Fruit fly (Drosophila melanogaster) whole organism, embryonic: ENCODE results near the gene Svil.

Experiments
- Ada2b ChIP-seq: fragments of 200-800 bp; sonication (Bioruptor generic); IDR thresholded peaks from 2 replicates; pipeline ENCODE4 v1.3.6; 2022; ENCODE audit warnings: missing biosample characterization, missing genetic modification characterization
- Asciz ChIP-seq: fragments of 200-800 bp; sonication (Bioruptor generic); optimal IDR thresholded peaks from 2 replicates; lab custom pipeline; 2017; ENCODE audit warnings: missing biosample characterization, mild to moderate bottlenecking, missing genetic modification characterization, missing genetic modification reagents
- B-H1 ChIP-seq: fragments of 200-800 bp; sonication (Bioruptor generic); IDR thresholded peaks from 3 replicates; pipeline ENCODE4 v1.3.6; 2022; ENCODE audit warnings: missing biosample characterization, missing genetic modification characterization
- BtbVII ChIP-seq: fragments of 200-800 bp; sonication (Bioruptor generic); optimal IDR thresholded peaks from 3 replicates; lab custom pipeline; 2017; ENCODE audit warnings: missing biosample characterization, mild to moderate bottlenecking, missing genetic modification characterization
- Bteb2 ChIP-seq: fragments of 200-800 bp; sonication (Bioruptor generic); optimal IDR thresholded peaks from 2 replicates; lab custom pipeline; 2016; ENCODE audit warnings: missing biosample characterization, missing genetic modification characterization
- CG10366 ChIP-seq: fragments of 200-800 bp; sonication (Bioruptor generic); IDR thresholded peaks from 2 replicates; pipeline ENCODE4 v1.3.6; 2022; ENCODE audit warnings: missing biosample characterization, missing genetic modification characterization
- CG10462 ChIP-seq: fragments of 200-800 bp; sonication (Bioruptor generic); optimal IDR thresholded peaks from 2 replicates; lab custom pipeline; 2016; ENCODE audit warnings: missing biosample characterization, missing genetic modification characterization
- CG11085 ChIP-seq: fragments of 200-800 bp; sonication (Bioruptor generic); IDR thresholded peaks from 2 replicates; pipeline ENCODE4 v1.3.6; 2022; ENCODE audit warnings: missing biosample characterization, missing genetic modification characterization
- CG12155 ChIP-seq: fragments of 200-800 bp; sonication (Bioruptor generic); optimal IDR thresholded peaks from 3 replicates; lab custom pipeline; 2016; ENCODE audit warnings: missing biosample characterization, missing genetic modification characterization
- CG1233 ChIP-seq: fragments of 200-800 bp; sonication (Bioruptor generic); optimal IDR thresholded peaks from 4 replicates; lab custom pipeline; 2018; ENCODE audit warnings: missing biosample characterization, mild to moderate bottlenecking, missing genetic modification characterization
- CG13123 ChIP-seq: fragments of 200-800 bp; sonication (Bioruptor generic); optimal IDR thresholded peaks from 2 replicates; lab custom pipeline; 2016; ENCODE audit warnings: missing biosample characterization, missing genetic modification characterization
- CG14441 ChIP-seq: fragments of 200-800 bp; sonication (Bioruptor generic); IDR thresholded peaks from 2 replicates; pipeline ENCODE4 v1.3.6; 2022; ENCODE audit warnings: missing biosample characterization, missing genetic modification characterization
- CG15073 ChIP-seq: fragments of 200-800 bp; sonication (Bioruptor generic); optimal IDR thresholded peaks from 2 replicates; lab custom pipeline; 2016; ENCODE audit warnings: missing biosample characterization, missing genetic modification characterization
- CG17359 ChIP-seq: fragments of 200-800 bp; sonication (Bioruptor generic); optimal IDR thresholded peaks from 3 replicates; lab custom pipeline; 2018; ENCODE audit warnings: missing biosample characterization, mild to moderate bottlenecking, missing genetic modification characterization, moderate library complexity
- CG17385 ChIP-seq: fragments of 200-800 bp; sonication (Bioruptor generic); optimal IDR thresholded peaks from 3 replicates; lab custom pipeline; 2018; ENCODE audit warnings: missing biosample characterization, mild to moderate bottlenecking, missing genetic modification characterization
- CG2116 ChIP-seq: fragments of 200-800 bp; sonication (Bioruptor generic); optimal IDR thresholded peaks from 3 replicates; lab custom pipeline; 2018; ENCODE audit warnings: missing biosample characterization, mild to moderate bottlenecking, missing genetic modification characterization
- CG2875 ChIP-seq: fragments of 200-800 bp; sonication (Bioruptor generic); optimal IDR thresholded peaks from 2 replicates; lab custom pipeline; 2017; ENCODE audit warnings: missing biosample characterization, mild to moderate bottlenecking, missing genetic modification characterization, missing genetic modification reagents
- CG3281 ChIP-seq: fragments of 200-800 bp; sonication (Bioruptor generic); optimal IDR thresholded peaks from 3 replicates; lab custom pipeline; 2017; ENCODE audit warnings: missing biosample characterization, mild to moderate bottlenecking, missing genetic modification characterization
- CG34422 ChIP-seq: fragments of 200-800 bp; sonication (Bioruptor generic); IDR thresholded peaks from 3 replicates; pipeline ENCODE4 v1.3.6; 2022; ENCODE audit warnings: missing biosample characterization, missing genetic modification characterization
- CG6689 ChIP-seq: fragments of 200-800 bp; sonication (Bioruptor generic); IDR thresholded peaks from 2 replicates; pipeline ENCODE4 v1.3.6; 2022; ENCODE audit warnings: missing biosample characterization, missing genetic modification characterization
- CG6765 ChIP-seq: fragments of 200-800 bp; sonication (Bioruptor generic); optimal IDR thresholded peaks from 3 replicates; lab custom pipeline; 2017; ENCODE audit warnings: missing biosample characterization, mild to moderate bottlenecking, missing genetic modification characterization
- CG7372 ChIP-seq: fragments of 200-800 bp; sonication (Bioruptor generic); IDR thresholded peaks from 2 replicates; pipeline ENCODE4 v1.3.6; 2022; ENCODE audit warnings: missing biosample characterization, missing genetic modification characterization
- CG7786 ChIP-seq: fragments of 200-800 bp; sonication (Bioruptor generic); optimal IDR thresholded peaks from 2 replicates; lab custom pipeline; 2016; ENCODE audit warnings: missing biosample characterization, missing genetic modification characterization
- CG9797 ChIP-seq: fragments of 200-800 bp; sonication (Bioruptor generic); optimal IDR thresholded peaks from 3 replicates; lab custom pipeline; 2018; ENCODE audit warnings: missing biosample characterization, mild to moderate bottlenecking, missing genetic modification characterization
- CHES-1-like ChIP-seq: fragments of 200-800 bp; sonication (Bioruptor generic); optimal IDR thresholded peaks from 2 replicates; lab custom pipeline; 2016; ENCODE audit warnings: missing biosample characterization, missing genetic modification characterization
- D19A ChIP-seq: fragments of 200-800 bp; optimal IDR thresholded peaks from 3 replicates; lab custom pipeline; 2019; ENCODE audit warnings: missing biosample characterization, mild to moderate bottlenecking, missing genetic modification characterization, moderate library complexity
- Doc2 ChIP-seq: fragments of 200-800 bp; sonication (Bioruptor generic); IDR thresholded peaks from 2 replicates; pipeline ENCODE4 v1.3.6; 2022; ENCODE audit warnings: missing biosample characterization, missing genetic modification characterization
- E2f2 ChIP-seq: fragments of 200-800 bp; sonication (Bioruptor generic); IDR thresholded peaks from 2 replicates; pipeline ENCODE4 v1.3.6; 2022; ENCODE audit warnings: missing biosample characterization, missing genetic modification characterization
- Gsc ChIP-seq: fragments of 200-800 bp; sonication (Bioruptor generic); IDR thresholded peaks from 2 replicates; pipeline ENCODE4 v1.3.6; 2022; ENCODE audit warnings: missing biosample characterization, missing genetic modification characterization
- Hr3 ChIP-seq: fragments of 200-800 bp; sonication (Bioruptor generic); optimal IDR thresholded peaks from 3 replicates; lab custom pipeline; 2016; ENCODE audit warnings: missing biosample characterization, missing genetic modification characterization
- Jarid2 ChIP-seq: fragments of 200-800 bp; sonication (Bioruptor generic); optimal IDR thresholded peaks from 3 replicates; lab custom pipeline; 2017; ENCODE audit warnings: mild to moderate bottlenecking, missing biosample characterization, missing genetic modification reagents, missing genetic modification characterization
- Med ChIP-seq: fragments of 200-800 bp; sonication (Bioruptor generic); peaks from one replicate; lab custom pipeline; 2016; ENCODE audit warnings: missing biosample characterization, missing genetic modification characterization, mild to moderate bottlenecking, inconsistent platforms, moderate library complexity
- Myb ChIP-seq: fragments of 200-800 bp; sonication (Bioruptor generic); optimal IDR thresholded peaks from 2 replicates; lab custom pipeline; 2016; ENCODE audit warnings: missing biosample characterization, missing genetic modification characterization
- Oli ChIP-seq: fragments of 200-800 bp; sonication (Bioruptor generic); optimal IDR thresholded peaks from 2 replicates; lab custom pipeline; 2018; ENCODE audit warnings: missing biosample characterization, mild to moderate bottlenecking, missing genetic modification characterization, moderate library complexity
- Ssrp ChIP-seq: fragments of 200-800 bp; sonication (Bioruptor generic); optimal IDR thresholded peaks from 2 replicates; lab custom pipeline; 2018; ENCODE audit warnings: missing biosample characterization, mild to moderate bottlenecking, missing genetic modification characterization, moderate library complexity
- bowl ChIP-seq: fragments of 200-800 bp; sonication (Bioruptor generic); IDR thresholded peaks from 2 replicates; pipeline ENCODE4 v1.3.6; 2022; ENCODE audit warnings: missing biosample characterization, missing genetic modification characterization
- br ChIP-seq: fragments of >200 bp; optimal IDR thresholded peaks from 2 replicates; lab custom pipeline; 2017
- cad ChIP-seq: fragments of >200 bp; optimal IDR thresholded peaks from 2 replicates; lab custom pipeline; 2017; ENCODE audit warnings: missing biosample characterization, missing genetic modification characterization
- chinmo ChIP-seq: fragments of 200-800 bp; sonication (Bioruptor generic); IDR thresholded peaks from 4 replicates; pipeline ENCODE4 v1.3.6; 2022; ENCODE audit warnings: missing biosample characterization, missing genetic modification characterization; ENCODE audit not compliant: partially characterized antibody
- corto ChIP-seq: fragments of 200-800 bp; sonication (Bioruptor generic); optimal IDR thresholded peaks from 2 replicates; lab custom pipeline; 2016; ENCODE audit warnings: missing biosample characterization, mild to moderate bottlenecking, missing genetic modification characterization, moderate library complexity
- fu2 ChIP-seq: fragments of 200-800 bp; sonication (Bioruptor generic); optimal IDR thresholded peaks from 2 replicates; lab custom pipeline; 2016; ENCODE audit warnings: missing biosample characterization, missing genetic modification characterization
- hb ChIP-seq: fragments of 200-800 bp; sonication (Bioruptor generic); IDR thresholded peaks from 3 replicates; pipeline ENCODE4 v1.3.6; 2022; ENCODE audit warnings: missing biosample characterization, missing genetic modification characterization; ENCODE audit not compliant: partially characterized antibody
- kah ChIP-seq: fragments of 200-800 bp; sonication (Bioruptor generic); optimal IDR thresholded peaks from 2 replicates; lab custom pipeline; 2018; ENCODE audit warnings: missing biosample characterization, mild to moderate bottlenecking, missing genetic modification characterization
- luna ChIP-seq: fragments of 200-800 bp; sonication (Bioruptor generic); optimal IDR thresholded peaks from 2 replicates; lab custom pipeline; 2016; ENCODE audit warnings: missing biosample characterization, missing genetic modification characterization
- nom ChIP-seq: fragments of 200-800 bp; sonication (Bioruptor generic); optimal IDR thresholded peaks from 2 replicates; lab custom pipeline; 2017; ENCODE audit warnings: missing biosample characterization, missing genetic modification characterization, mild to moderate bottlenecking, moderate library complexity, missing genetic modification reagents
- oc ChIP-seq: fragments of 200-800 bp; sonication (Bioruptor generic); optimal IDR thresholded peaks from 2 replicates; lab custom pipeline; 2018; ENCODE audit warnings: missing biosample characterization, mild to moderate bottlenecking, missing genetic modification characterization, moderate library complexity
- onecut ChIP-seq: fragments of 200-800 bp; sonication (Bioruptor generic); IDR thresholded peaks from 2 replicates; pipeline ENCODE4 v1.3.6; 2022; ENCODE audit warnings: missing biosample characterization, missing genetic modification characterization
- pnt ChIP-seq: fragments of 200-800 bp; sonication (Bioruptor generic); optimal IDR thresholded peaks from 3 replicates; lab custom pipeline; 2016; ENCODE audit warnings: missing biosample characterization, missing genetic modification characterization
- sisA ChIP-seq: fragments of 200-800 bp; sonication (Bioruptor generic); IDR thresholded peaks from 2 replicates; pipeline ENCODE4 v1.3.6; 2022; ENCODE audit warnings: missing biosample characterization, missing genetic modification characterization
- tap ChIP-seq: fragments of 200-800 bp; optimal IDR thresholded peaks from 3 replicates; lab custom pipeline; 2019; ENCODE audit warnings: missing biosample characterization, mild to moderate bottlenecking, missing genetic modification characterization, moderate library complexity
- vfl ChIP-seq: fragments of 200-800 bp; sonication (Bioruptor generic); optimal IDR thresholded peaks from 2 replicates; lab custom pipeline; 2016; ENCODE audit warnings: missing biosample characterization, missing genetic modification characterization
- zf30C ChIP-seq: fragments of 200-800 bp; sonication (Bioruptor generic); optimal IDR thresholded peaks from 3 replicates; lab custom pipeline; 2018; ENCODE audit warnings: missing biosample characterization, mild to moderate bottlenecking, missing genetic modification characterization

Svil gene

DNA sequence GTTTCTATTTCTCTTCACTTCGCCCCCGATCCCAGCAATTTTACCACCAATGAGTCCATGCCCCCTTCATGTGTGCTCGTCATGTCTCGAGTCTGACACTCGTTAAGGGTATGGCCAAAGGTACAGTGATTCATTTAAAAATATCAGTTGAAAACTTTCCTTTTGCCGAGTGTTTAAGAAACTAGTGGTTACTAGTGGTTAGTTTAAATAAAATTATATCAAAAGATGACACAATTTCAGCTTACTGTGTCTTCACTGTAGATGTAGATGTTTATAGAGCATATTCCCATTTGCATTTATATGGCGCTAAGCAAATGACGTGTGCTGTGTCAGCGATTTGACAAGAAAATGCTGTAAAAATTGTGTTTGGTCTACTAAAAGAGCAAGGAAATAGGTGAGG is 154.9 kb downstream of the Svil start (continued):
- TF ChIP-seq Oli (tag; lab: Kevin White, UChicago) (peak; percentile 15), CHES-1-like (GFP tag; lab: Kevin White, UChicago) (no peak), Gsc (GFP tag; lab: Robert Waterston, UW) (0 out of 2 replicates have a peak, but pooled peaks have one; percentile 6), CG34422 (GFP tag; lab: Robert Waterston, UW) (peak; percentile 48), pnt (peak; percentile 23), CG17385 (GFP tag; lab: Kevin White, UChicago) (no peak), BtbVII (GFP tag; lab: Kevin White, UChicago) (no peak), cad (no peak), CG17359 (tag; lab: Kevin White, UChicago) (peak; percentile 47), bowl (GFP tag; lab: Robert Waterston, UW) (no peak), zf30C (no peak), kah (GFP tag; lab: Kevin White, UChicago) (no peak), Doc2 (no peak), CG9797 (GFP tag; lab: Kevin White, UChicago) (no peak), Ada2b (GFP tag; lab: Robert Waterston, UW) (peak; percentile 62), Ssrp (tag; lab: Kevin White, UChicago) (no peak), br (lab: Kevin White, UChicago) (no peak), CG2875 (no peak), CG10462 (GFP tag; lab: Kevin White, UChicago) (no peak), Bteb2 (GFP tag; lab: Kevin White, UChicago) (no peak), B-H1 (GFP tag; lab: Robert Waterston, UW) (no peak; the same call in 2 of the 3 replicates), onecut (GFP tag; lab: Robert Waterston, UW) (no peak), sisA (GFP tag; lab: Robert Waterston, UW) (peak; percentile 81), CG14441 (GFP tag; lab: Robert Waterston, UW) (peak; percentile 75), luna (GFP tag; lab: Kevin White, UChicago) (no peak), CG7372 (GFP tag; lab: Robert Waterston, UW) (no peak; the same call in 1 of the 2 replicates), oc (tag; lab: Kevin White, UChicago) (no peak), CG11085 (GFP tag; lab: Robert Waterston, UW) (0 out of 2 replicates have a peak, but pooled peaks have one; percentile 21), CG12155 (no peak), CG15073 (GFP tag; lab: Kevin White, UChicago) (no peak), Jarid2 (GFP tag; lab: Kevin White, UChicago) (peak; percentile 22), hb (GFP tag; lab: Robert Waterston, UW) (no peak), E2f2 (GFP tag; lab: Robert Waterston, UW) (peak; percentile 23; the same call in 1 of the 2 replicates), CG10366 (GFP tag; lab: Robert Waterston, UW) (peak; percentile 66), corto (no peak), Hr3 (GFP tag; lab: Kevin White, UChicago) (no peak), CG2116 (GFP tag; lab: Kevin White, UChicago) (no peak), tap (peak; percentile 36)

- TF ChIP-seq nom (GFP tag; lab: Kevin White, UChicago), result peak; percentile 2
- TF ChIP-seq CG6765 (GFP tag; lab: Kevin White, UChicago), result no peak
- TF ChIP-seq CG3281 (GFP tag; lab: Kevin White, UChicago), result no peak
- no peak for TF ChIP-seq vfl (GFP tag; lab: Kevin White, UChicago)
- TF ChIP-seq Myb, result no peak
- peak; percentile 25 for TF ChIP-seq Med
- TF ChIP-seq Asciz, result no peak
- no peak for TF ChIP-seq CG1233
- TF ChIP-seq CG13123 (GFP tag; lab: Kevin White, UChicago), result no peak
- TF ChIP-seq fu2 (GFP tag; lab: Kevin White, UChicago), result no peak
- TF ChIP-seq D19A, result peak; percentile 62
- TF ChIP-seq chinmo, result 0 out of 4 replicates have a peak, but pooled peaks have one; percentile 6
- TF ChIP-seq CG6689 (GFP tag; lab: Robert Waterston, UW), result no peak
- TF ChIP-seq CG7786 (GFP tag; lab: Kevin White, UChicago), result no peak
Observed at dm6 chr3L:2533000-2533731, 155.7 kb downstream of the Svil start.
